Fruit fly (Drosophila melanogaster): ENCODE data around the gene CG7213.

dm6 chr3L:8189234-8189633, 51.2 kb downstream of the CG7213 start:
- TF ChIP-seq usp (GFP tag; optimal IDR thresholded peaks at IDR 0.05) (no peak), pan (optimal IDR thresholded peaks at IDR 0.05) (no peak), lola (GFP tag; optimal IDR thresholded peaks at IDR 0.05) (no peak), rgr (GFP tag; optimal IDR thresholded peaks at IDR 0.05) (no peak), CrebA (GFP tag; optimal IDR thresholded peaks at IDR 0.05; ENCODE audit: borderline replicate concordance) (no peak), Rel (GFP tag; optimal IDR thresholded peaks at IDR 0.05) (no peak), Rel (tag; optimal IDR thresholded peaks at IDR 0.05) (no peak), h (GFP tag; optimal IDR thresholded peaks at IDR 0.05) (no peak), Abd-B (GFP tag; optimal IDR thresholded peaks at IDR 0.05) (no peak), CG32264 (GFP tag; optimal IDR thresholded peaks at IDR 0.05) (no peak), Hnf4 (GFP tag; optimal IDR thresholded peaks at IDR 0.05) (no peak), Hr78 (GFP tag; optimal IDR thresholded peaks at IDR 0.05) (no peak)

Data from whole organism, wandering third instar larva.